Fruit fly (Drosophila melanogaster) whole organism, embryonic: ENCODE results near the gene CG5886.

Source experiments
- Blimp-1 ChIP-seq: fragments of 200-800 bp; sonication (Bioruptor generic); optimal IDR thresholded peaks from 3 replicates; lab custom pipeline; 2018; ENCODE audit warnings: missing biosample characterization, missing genetic modification characterization, mild to moderate bottlenecking, moderate library complexity, missing genetic modification reagents
- CG10959 ChIP-seq: fragments of 200-800 bp; sonication (Bioruptor generic); IDR thresholded peaks from 2 replicates; pipeline ENCODE4 v1.3.6; 2022; ENCODE audit warnings: missing biosample characterization, missing genetic modification characterization
- CG12071 ChIP-seq: fragments of 200-800 bp; sonication (Bioruptor generic); optimal IDR thresholded peaks from 3 replicates; lab custom pipeline; 2018; ENCODE audit warnings: missing biosample characterization, mild to moderate bottlenecking, missing genetic modification characterization
- CG12769 ChIP-seq: fragments of 200-800 bp; sonication (Bioruptor generic); optimal IDR thresholded peaks from 2 replicates; lab custom pipeline; 2019; ENCODE audit warnings: missing biosample characterization, mild to moderate bottlenecking, missing genetic modification characterization, moderate library complexity
- CG13287 ChIP-seq: fragments of 200-800 bp; sonication (Bioruptor generic); IDR thresholded peaks from 2 replicates; pipeline ENCODE4 v1.3.6; 2022; ENCODE audit warnings: missing biosample characterization, missing genetic modification characterization; ENCODE audit not compliant: partially characterized antibody
- CG15011 ChIP-seq: fragments of 200-800 bp; sonication (Bioruptor generic); optimal IDR thresholded peaks from 3 replicates; lab custom pipeline; 2018; ENCODE audit warnings: missing biosample characterization, mild to moderate bottlenecking, missing genetic modification characterization
- CG15269 ChIP-seq: fragments of 200-800 bp; sonication (Bioruptor generic); optimal IDR thresholded peaks from 2 replicates; lab custom pipeline; 2018; ENCODE audit warnings: missing biosample characterization, mild to moderate bottlenecking, missing genetic modification characterization, moderate library complexity
- CG16779 ChIP-seq: fragments of 200-800 bp; sonication (Bioruptor generic); IDR thresholded peaks from 2 replicates; pipeline ENCODE4 v1.3.6; 2022; ENCODE audit warnings: missing biosample characterization, missing genetic modification characterization
- CG17385 ChIP-seq: fragments of 200-800 bp; sonication (Bioruptor generic); optimal IDR thresholded peaks from 3 replicates; lab custom pipeline; 2018; ENCODE audit warnings: missing biosample characterization, mild to moderate bottlenecking, missing genetic modification characterization
- CG17612 ChIP-seq: fragments of 200-800 bp; sonication (Bioruptor generic); IDR thresholded peaks from 2 replicates; pipeline ENCODE4 v1.3.6; 2022; ENCODE audit warnings: missing biosample characterization, missing genetic modification characterization
- CG17802 ChIP-seq: fragments of 200-800 bp; sonication (Bioruptor generic); optimal IDR thresholded peaks from 2 replicates; lab custom pipeline; 2018; ENCODE audit warnings: missing biosample characterization, mild to moderate bottlenecking, missing genetic modification characterization, moderate library complexity
- CG18011 ChIP-seq: fragments of 200-800 bp; sonication (Bioruptor generic); optimal IDR thresholded peaks from 2 replicates; lab custom pipeline; 2017; ENCODE audit warnings: missing biosample characterization, missing genetic modification characterization, mild to moderate bottlenecking, moderate library complexity, missing genotype
- CG18476 ChIP-seq: fragments of 200-800 bp; sonication (Bioruptor generic); optimal IDR thresholded peaks from 2 replicates; lab custom pipeline; 2016; ENCODE audit warnings: missing biosample characterization, mild to moderate bottlenecking, missing genetic modification characterization
- CG32532 ChIP-seq: fragments of 200-800 bp; sonication (Bioruptor generic); IDR thresholded peaks from 2 replicates; pipeline ENCODE4 v1.3.6; 2022; ENCODE audit warnings: missing biosample characterization, missing genetic modification characterization
- CG5245 ChIP-seq: fragments of 200-800 bp; sonication (Bioruptor generic); optimal IDR thresholded peaks from 3 replicates; lab custom pipeline; 2016; ENCODE audit warnings: missing biosample characterization, missing genetic modification characterization
- CG6683 ChIP-seq: fragments of 200-800 bp; sonication (Bioruptor generic); optimal IDR thresholded peaks from 2 replicates; lab custom pipeline; 2017; ENCODE audit warnings: missing biosample characterization, mild to moderate bottlenecking, missing genetic modification characterization, missing genetic modification reagents
- CG8089 ChIP-seq: fragments of 200-800 bp; sonication (Bioruptor generic); optimal IDR thresholded peaks from 3 replicates; lab custom pipeline; 2016; ENCODE audit warnings: missing biosample characterization, missing genetic modification characterization
- CG9727 ChIP-seq: fragments of 200-800 bp; sonication (Bioruptor generic); optimal IDR thresholded peaks from 3 replicates; lab custom pipeline; 2017; ENCODE audit warnings: missing biosample characterization, mild to moderate bottlenecking, missing genetic modification characterization
- CG9817 ChIP-seq: fragments of 200-800 bp; sonication (Bioruptor generic); optimal IDR thresholded peaks from 2 replicates; lab custom pipeline; 2018; ENCODE audit warnings: missing biosample characterization, mild to moderate bottlenecking, missing genetic modification characterization, moderate library complexity
- Dad ChIP-seq: fragments of 200-800 bp; sonication (Bioruptor generic); optimal IDR thresholded peaks from 3 replicates; lab custom pipeline; 2016; ENCODE audit warnings: missing biosample characterization, missing genetic modification characterization
- Drgx ChIP-seq: fragments of 200-800 bp; sonication (Bioruptor generic); IDR thresholded peaks from 2 replicates; pipeline ENCODE4 v1.3.6; 2022; ENCODE audit warnings: missing biosample characterization, missing genetic modification characterization
- Fer1 ChIP-seq: fragments of 200-800 bp; sonication (Bioruptor generic); optimal IDR thresholded peaks from 2 replicates; lab custom pipeline; 2017; ENCODE audit warnings: missing biosample characterization, mild to moderate bottlenecking, missing genetic modification characterization
- Fer2 ChIP-seq: fragments of 200-800 bp; sonication (Bioruptor generic); optimal IDR thresholded peaks from 2 replicates; lab custom pipeline; 2018; ENCODE audit warnings: missing biosample characterization, mild to moderate bottlenecking, missing genetic modification characterization, moderate library complexity
- HLH3B ChIP-seq: fragments of 200-800 bp; sonication (Bioruptor generic); IDR thresholded peaks from 2 replicates; pipeline ENCODE4 v1.3.6; 2022; ENCODE audit warnings: missing biosample characterization, missing genetic modification characterization
- Hey ChIP-seq: fragments of 200-800 bp; sonication (Bioruptor generic); optimal IDR thresholded peaks from 3 replicates; lab custom pipeline; 2018; ENCODE audit warnings: missing biosample characterization, mild to moderate bottlenecking, missing genetic modification characterization
- HmgZ ChIP-seq: fragments of 200-800 bp; sonication (Bioruptor generic); optimal IDR thresholded peaks from 2 replicates; lab custom pipeline; 2018; ENCODE audit warnings: missing biosample characterization, mild to moderate bottlenecking, missing genetic modification characterization
- Mad ChIP-seq: fragments of 200-800 bp; sonication (Bioruptor generic); optimal IDR thresholded peaks from 2 replicates; lab custom pipeline; 2016; ENCODE audit warnings: missing biosample characterization, missing genetic modification characterization
- Med ChIP-seq: fragments of 200-800 bp; sonication (Bioruptor generic); peaks from one replicate; lab custom pipeline; 2016; ENCODE audit warnings: missing biosample characterization, missing genetic modification characterization, mild to moderate bottlenecking, inconsistent platforms, moderate library complexity
- Oli ChIP-seq: fragments of 200-800 bp; sonication (Bioruptor generic); optimal IDR thresholded peaks from 2 replicates; lab custom pipeline; 2018; ENCODE audit warnings: missing biosample characterization, mild to moderate bottlenecking, missing genetic modification characterization, moderate library complexity
- abd-A ChIP-seq: fragments of 200-800 bp; sonication (Bioruptor generic); optimal IDR thresholded peaks from 3 replicates; lab custom pipeline; 2019; ENCODE audit warnings: missing biosample characterization, mild to moderate bottlenecking, missing genetic modification characterization, moderate library complexity
- btn ChIP-seq: fragments of 200-800 bp; sonication (Bioruptor generic); optimal IDR thresholded peaks from 2 replicates; lab custom pipeline; 2016; ENCODE audit warnings: missing biosample characterization, missing genetic modification characterization
- cwo ChIP-seq: fragments of 200-800 bp; sonication (Bioruptor generic); optimal IDR thresholded peaks from 3 replicates; lab custom pipeline; 2017; ENCODE audit warnings: missing biosample characterization, missing genetic modification characterization, mild to moderate bottlenecking, moderate library complexity, missing genetic modification reagents
- dati ChIP-seq: fragments of 200-800 bp; sonication (Bioruptor generic); IDR thresholded peaks from 2 replicates; pipeline ENCODE4 v1.3.6; 2022; ENCODE audit warnings: missing biosample characterization, missing genetic modification characterization
- dmrt11E ChIP-seq: fragments of 200-800 bp; sonication (Bioruptor generic); optimal IDR thresholded peaks from 3 replicates; lab custom pipeline; 2018; ENCODE audit warnings: missing biosample characterization, mild to moderate bottlenecking, missing genetic modification characterization, moderate library complexity
- gem ChIP-seq: fragments of 200-800 bp; sonication (Bioruptor generic); optimal IDR thresholded peaks from 2 replicates; lab custom pipeline; 2019; ENCODE audit warnings: missing biosample characterization, mild to moderate bottlenecking, missing genetic modification characterization, moderate library complexity
- hkb ChIP-seq, 2 experiments: fragments of 200-800 bp in 1 of 2; fragments of >200 bp in 1 of 2; sonication (Bioruptor generic) in 1 of 2; IDR thresholded peaks in 1 of 2; optimal IDR thresholded peaks in 1 of 2; 2 replicates each; pipeline versions ENCODE4 v1.3.6 to Lab custom; 2017 to 2022; ENCODE audit warnings: missing biosample characterization in 1 of 2, missing genetic modification characterization in 1 of 2
- insv ChIP-seq, 2 experiments: fragments of 200-800 bp; sonication (Bioruptor generic); optimal IDR thresholded peaks; 3 replicates each; lab custom pipeline; 2016 to 2018; ENCODE audit warnings: missing biosample characterization in 2 of 2, missing genetic modification characterization in 2 of 2
- jigr1 ChIP-seq: fragments of 200-800 bp; sonication (Bioruptor generic); IDR thresholded peaks from 3 replicates; pipeline ENCODE4 v1.3.6; 2022; ENCODE audit warnings: missing biosample characterization, missing genetic modification characterization
- kah ChIP-seq: fragments of 200-800 bp; sonication (Bioruptor generic); optimal IDR thresholded peaks from 2 replicates; lab custom pipeline; 2018; ENCODE audit warnings: missing biosample characterization, mild to moderate bottlenecking, missing genetic modification characterization
- kni ChIP-seq: fragments of 200-800 bp; sonication (Bioruptor generic); optimal IDR thresholded peaks from 3 replicates; lab custom pipeline; 2017; ENCODE audit warnings: mild to moderate bottlenecking, missing biosample characterization, missing genetic modification reagents, missing genetic modification characterization
- lmd ChIP-seq: fragments of 200-800 bp; sonication (Bioruptor generic); IDR thresholded peaks from 2 replicates; pipeline ENCODE4 v1.3.6; 2022; ENCODE audit warnings: missing biosample characterization, missing genetic modification characterization
- mirr ChIP-seq: fragments of 200-800 bp; sonication (Bioruptor generic); optimal IDR thresholded peaks from 3 replicates; lab custom pipeline; 2018; ENCODE audit warnings: missing biosample characterization, mild to moderate bottlenecking, missing genetic modification characterization
- nerfin-1 ChIP-seq: fragments of 200-800 bp; sonication (Bioruptor generic); optimal IDR thresholded peaks from 3 replicates; lab custom pipeline; 2019; ENCODE audit warnings: missing biosample characterization, mild to moderate bottlenecking, missing genetic modification characterization, moderate library complexity
- sc ChIP-seq, 3 experiments: fragments of >200 bp in 2 of 3; fragments of 200-800 bp in 1 of 3; sonication (Bioruptor generic) in 1 of 3; optimal IDR thresholded peaks; 2 replicates in 2 of 3; 3 replicates in 1 of 3; lab custom pipeline; 2017; ENCODE audit warnings: mild to moderate bottlenecking in 1 of 3, missing biosample characterization in 1 of 3, missing genetic modification characterization in 1 of 3, missing genetic modification reagents in 1 of 3
- so ChIP-seq: fragments of 200-800 bp; sonication (Bioruptor generic); IDR thresholded peaks from 3 replicates; pipeline ENCODE4 v1.3.6; 2022; ENCODE audit warnings: missing biosample characterization, missing genetic modification characterization
- ssp ChIP-seq: fragments of 200-800 bp; sonication (Bioruptor generic); IDR thresholded peaks from 2 replicates; pipeline ENCODE4 v1.3.6; 2022; ENCODE audit warnings: missing biosample characterization, missing genetic modification characterization
- tna ChIP-seq: fragments of 200-800 bp; sonication (Bioruptor generic); IDR thresholded peaks from 2 replicates; pipeline ENCODE4 v1.3.6; 2022; ENCODE audit warnings: missing biosample characterization, missing genetic modification characterization; ENCODE audit not compliant: partially characterized antibody
- unpg ChIP-seq: fragments of 200-800 bp; sonication (Bioruptor generic); optimal IDR thresholded peaks from 3 replicates; lab custom pipeline; 2018; ENCODE audit warnings: missing biosample characterization, mild to moderate bottlenecking, missing genetic modification characterization, moderate library complexity
- usp ChIP-seq: fragments of >200 bp; optimal IDR thresholded peaks from 2 replicates; lab custom pipeline; 2017; ENCODE audit warnings: missing biosample characterization, missing genetic modification characterization

Gene CG5886

dm6 chr3R:25885136-25885535, 33.7 kb downstream of the CG5886 start (continued):
- TF ChIP-seq Med (GFP tag; lab: Kevin White, UChicago) (peak; percentile 38), so (no peak; the same call in 2 of the 3 replicates), CG18011 (GFP tag; lab: Kevin White, UChicago) (no peak), dmrt11E (tag; lab: Kevin White, UChicago) (peak; percentile 46), HLH3B (GFP tag; lab: Robert Waterston, UW) (peak; percentile 38; the same call in 1 of the 2 replicates), CG10959 (peak; percentile 43), ssp (no peak), tna (GFP tag; lab: Robert Waterston, UW) (no peak), CG9817 (tag; lab: Kevin White, UChicago) (no peak), Fer2 (tag; lab: Kevin White, UChicago) (no peak), CG6683 (GFP tag; lab: Kevin White, UChicago) (no peak), lmd (GFP tag; lab: Robert Waterston, UW) (no peak), jigr1 (GFP tag; lab: Robert Waterston, UW) (no peak), mirr (no peak), Mad (GFP tag; lab: Kevin White, UChicago) (no peak), CG5245 (GFP tag; lab: Kevin White, UChicago) (no peak), CG13287 (GFP tag; lab: Robert Waterston, UW) (no peak), CG8089 (peak; percentile 49), Fer1 (GFP tag; lab: Kevin White, UChicago) (peak; percentile 29), CG32532 (no peak), cwo (GFP tag; lab: Kevin White, UChicago) (no peak), CG16779 (GFP tag; lab: Robert Waterston, UW) (no peak), CG17612 (GFP tag; lab: Robert Waterston, UW) (no peak), hkb (optimal IDR thresholded peaks at IDR 0.05; lab: Kevin White, UChicago) (no peak), hkb (GFP tag; IDR thresholded peaks at IDR 0.05; lab: Robert Waterston, UW) (peak; percentile 39; the same call in 1 of the 2 replicates), insv (GFP tag; optimal IDR thresholded peaks at IDR 0.05; lab: Kevin White, UChicago) (peak in 1 of 2 experiments; percentile 22), kni (GFP tag; lab: Kevin White, UChicago) (peak; percentile 90), nerfin-1 (tag; lab: Kevin White, UChicago) (peak; percentile 21), CG15011 (GFP tag; lab: Kevin White, UChicago) (peak; percentile 16), CG17802 (no peak), sc (optimal IDR thresholded peaks at IDR 0.05; lab: Kevin White, UChicago) (no peak), sc (GFP tag; optimal IDR thresholded peaks at IDR 0.05; lab: Kevin White, UChicago) (peak; percentile 68), dati (GFP tag; lab: Robert Waterston, UW) (no peak), kah (GFP tag; lab: Kevin White, UChicago) (peak; percentile 28), btn (GFP tag; lab: Kevin White, UChicago) (no peak), CG12071 (GFP tag; lab: Kevin White, UChicago) (peak; percentile 24), CG17385 (peak; percentile 38), CG18476 (GFP tag; lab: Kevin White, UChicago) (no peak), abd-A (tag; lab: Kevin White, UChicago) (no peak), Drgx (GFP tag; lab: Robert Waterston, UW) (no peak), HmgZ (peak; percentile 34), gem (tag; lab: Kevin White, UChicago) (peak; percentile 31), CG15269 (tag; lab: Kevin White, UChicago) (no peak), usp (no peak), CG9727 (peak; percentile 13), Oli (tag; lab: Kevin White, UChicago) (no peak), Hey (tag; lab: Kevin White, UChicago) (peak; percentile 14), unpg (peak; percentile 44), CG12769 (tag; lab: Kevin White, UChicago) (no peak), Blimp-1 (GFP tag; lab: Kevin White, UChicago) (peak; percentile 50), Dad (GFP tag; lab: Kevin White, UChicago) (no peak)
